Fruit fly (Drosophila melanogaster): ENCODE measurements around the gene CG42692.

Gene CG42692

dm6 chr2L:14024746-14025105, 16.8 kb downstream of the CG42692 start (continued):
- TF ChIP-seq Stat92E (GFP tag; optimal IDR thresholded peaks at IDR 0.05) = no peak
- TF ChIP-seq CG9437 (GFP tag; optimal IDR thresholded peaks at IDR 0.05) = peak; percentile 31
- peak; percentile 4 for TF ChIP-seq Myb (GFP tag; optimal IDR thresholded peaks at IDR 0.05)
- no peak for TF ChIP-seq crol (GFP tag; IDR thresholded peaks at IDR 0.05)
- no peak for TF ChIP-seq crc (GFP tag; optimal IDR thresholded peaks at IDR 0.05)
- no peak for TF ChIP-seq Vsx1 (GFP tag; optimal IDR thresholded peaks at IDR 0.05)
- peak; percentile 32 for TF ChIP-seq CG17359 (tag; optimal IDR thresholded peaks at IDR 0.05)
- TF ChIP-seq Hand (GFP tag; optimal IDR thresholded peaks at IDR 0.05) = no peak
- no peak for TF ChIP-seq Atf6 (GFP tag; IDR thresholded peaks at IDR 0.05)
- no peak for TF ChIP-seq CHES-1-like (GFP tag; optimal IDR thresholded peaks at IDR 0.05)
- no peak for TF ChIP-seq CG30020 (tag; optimal IDR thresholded peaks at IDR 0.05)
- no peak for TF ChIP-seq CG14441 (GFP tag; IDR thresholded peaks at IDR 0.05)
- TF ChIP-seq HmgD (GFP tag; optimal IDR thresholded peaks at IDR 0.05) = no peak
- peak; percentile 76 for TF ChIP-seq phol (tag; optimal IDR thresholded peaks at IDR 0.05)
- TF ChIP-seq sens-2 (GFP tag; IDR thresholded peaks at IDR 0.05) = no peak
- peak; percentile 22 for TF ChIP-seq CG13624 (GFP tag; optimal IDR thresholded peaks at IDR 0.05)
- no peak for TF ChIP-seq CG8281 (tag; optimal IDR thresholded peaks at IDR 0.05)
- peak; percentile 57 for TF ChIP-seq CG18262 (tag; optimal IDR thresholded peaks at IDR 0.05)
- peak; percentile 45 for TF ChIP-seq CG13424 (tag; optimal IDR thresholded peaks at IDR 0.05)
- TF ChIP-seq gce (GFP tag; IDR thresholded peaks at IDR 0.05) = no peak
- peak; percentile 52 for TF ChIP-seq unpg (GFP tag; optimal IDR thresholded peaks at IDR 0.05)
- no peak for TF ChIP-seq vnd (GFP tag; IDR thresholded peaks at IDR 0.05; ENCODE audit: partially characterized antibody)
- no peak for TF ChIP-seq CG10654 (GFP tag; optimal IDR thresholded peaks at IDR 0.05)
- TF ChIP-seq pzg (GFP tag; optimal IDR thresholded peaks at IDR 0.05) = no peak
- TF ChIP-seq CG15479 (GFP tag; optimal IDR thresholded peaks at IDR 0.05) = no peak
- TF ChIP-seq shn (GFP tag; optimal IDR thresholded peaks at IDR 0.05) = no peak
- no peak for TF ChIP-seq CG8478 (optimal IDR thresholded peaks at IDR 0.05)
- peak; percentile 51 for TF ChIP-seq CG2712 (tag; optimal IDR thresholded peaks at IDR 0.05)
- no peak for TF ChIP-seq CG31365 (tag; optimal IDR thresholded peaks at IDR 0.05)
- TF ChIP-seq sima (GFP tag; optimal IDR thresholded peaks at IDR 0.05) = no peak
- no peak for TF ChIP-seq CG6654 (GFP tag; optimal IDR thresholded peaks at IDR 0.05)
- peak; percentile 77 for TF ChIP-seq Ets65A (GFP tag)
- no peak for TF ChIP-seq dmrt11E (tag; optimal IDR thresholded peaks at IDR 0.05)
- no peak for TF ChIP-seq BtbVII (GFP tag; optimal IDR thresholded peaks at IDR 0.05)
- TF ChIP-seq Dip3 (GFP tag; optimal IDR thresholded peaks at IDR 0.05) = peak; percentile 43
- no peak for TF ChIP-seq CG7963 (GFP tag; IDR thresholded peaks at IDR 0.05; ENCODE audit: partially characterized antibody)
- TF ChIP-seq ssp (GFP tag; IDR thresholded peaks at IDR 0.05) = no peak
- TF ChIP-seq CG2199 (GFP tag; IDR thresholded peaks at IDR 0.05) = no peak
- no peak for TF ChIP-seq CG7928 (GFP tag; optimal IDR thresholded peaks at IDR 0.05)
- TF ChIP-seq eve (GFP tag; optimal IDR thresholded peaks at IDR 0.05) = peak in 1 of 2 experiments; percentile 60
- no peak for TF ChIP-seq wor (GFP tag; IDR thresholded peaks at IDR 0.05)
- peak; percentile 71 for TF ChIP-seq grau (tag; optimal IDR thresholded peaks at IDR 0.05)
- no peak for TF ChIP-seq Gug (GFP tag; IDR thresholded peaks at IDR 0.05)
- no peak for TF ChIP-seq CG31224 (GFP tag; IDR thresholded peaks at IDR 0.05)
- no peak for TF ChIP-seq Sry-δ (GFP tag; optimal IDR thresholded peaks at IDR 0.05)
- TF ChIP-seq YL-1 (GFP tag; optimal IDR thresholded peaks at IDR 0.05) = no peak
- TF ChIP-seq ind (GFP tag; optimal IDR thresholded peaks at IDR 0.05) = peak; percentile 48
- no peak for TF ChIP-seq CG13775 (GFP tag; optimal IDR thresholded peaks at IDR 0.05)
- no peak for TF ChIP-seq dimm (GFP tag; IDR thresholded peaks at IDR 0.05)
- no peak for TF ChIP-seq ERR (GFP tag; optimal IDR thresholded peaks at IDR 0.05)
- no peak for TF ChIP-seq CG17186 (GFP tag; optimal IDR thresholded peaks at IDR 0.05)
- peak; percentile 51 for TF ChIP-seq CG17385 (GFP tag; optimal IDR thresholded peaks at IDR 0.05)
- no peak for TF ChIP-seq CG33213 (GFP tag; optimal IDR thresholded peaks at IDR 0.05)
